Worm (Caenorhabditis elegans): ENCODE data around the gene adr-2.

The adr-2 gene

ce11 chrIII:7181822-7182221 lies 50.9 kb downstream of the adr-2 start, which contains the start of gene epg-4 (continued):
- peak; percentile 76 for TF ChIP-seq ama-1 (optimal IDR thresholded peaks at IDR 0.05)
- no peak for TF ChIP-seq ceh-82 (tag; optimal IDR thresholded peaks at IDR 0.05)
- no peak for TF ChIP-seq F26F4.8 (GFP tag; conservative IDR thresholded peaks at IDR 0.05)
- TF ChIP-seq mep-1 (tag; optimal IDR thresholded peaks at IDR 0.05), result peak; percentile 63
- TF ChIP-seq ceh-20 (GFP tag; IDR thresholded peaks at IDR 0.05), result no peak
- TF ChIP-seq D1046.2 (GFP tag; IDR thresholded peaks at IDR 0.05), result no peak
- no peak for TF ChIP-seq aha-1 (tag)
- TF ChIP-seq dmd-9 (GFP tag; IDR thresholded peaks at IDR 0.05), result no peak
- no peak for TF ChIP-seq gei-8 (GFP tag; optimal IDR thresholded peaks at IDR 0.05)
- no peak for TF ChIP-seq snpc-1.2 (GFP tag; IDR thresholded peaks at IDR 0.05)
- no peak for TF ChIP-seq sdz-12 (GFP tag; optimal IDR thresholded peaks at IDR 0.05)
- TF ChIP-seq dmd-6 (GFP tag; IDR thresholded peaks at IDR 0.05), result no peak
- TF ChIP-seq nhr-6 (tag; optimal IDR thresholded peaks at IDR 0.05), result no peak
- no peak for TF ChIP-seq dmd-8 (GFP tag; IDR thresholded peaks at IDR 0.05)
- TF ChIP-seq R02D3.7 (tag; optimal IDR thresholded peaks at IDR 0.05), result no peak
- TF ChIP-seq lin-38 (GFP tag; IDR thresholded peaks at IDR 0.05), result peak; percentile 75
- TF ChIP-seq madf-9 (GFP tag; conservative IDR thresholded peaks at IDR 0.05), result no peak
- no peak for TF ChIP-seq daf-12 (tag; optimal IDR thresholded peaks at IDR 0.05)
- no peak for TF ChIP-seq mdl-1 (tag; optimal IDR thresholded peaks at IDR 0.05)
- no peak for TF ChIP-seq nhr-41 (GFP tag; IDR thresholded peaks at IDR 0.05)
- peak in 1 of 2 experiments; percentile 52 for TF ChIP-seq hif-1 (tag; optimal IDR thresholded peaks at IDR 0.05)
- TF ChIP-seq unc-62 (GFP tag; optimal IDR thresholded peaks at IDR 0.05 in 1 of 2), result no peak
- TF ChIP-seq unc-62 (tag; optimal IDR thresholded peaks at IDR 0.05), result no peak
- TF ChIP-seq F49E8.2 (tag; optimal IDR thresholded peaks at IDR 0.05; ENCODE audit: borderline replicate concordance), result no peak
- TF ChIP-seq nhr-76 (tag; optimal IDR thresholded peaks at IDR 0.05), result no peak
- no peak for TF ChIP-seq nhr-25 (tag; optimal IDR thresholded peaks at IDR 0.05; ENCODE audit: borderline replicate concordance, insufficient read depth)
- no peak for TF ChIP-seq Y5F2A.4 (GFP tag; optimal IDR thresholded peaks at IDR 0.05)
- TF ChIP-seq egl-27 (tag; optimal IDR thresholded peaks at IDR 0.05), result no peak
- peak; percentile 14 for TF ChIP-seq nhr-111 (GFP tag; optimal IDR thresholded peaks at IDR 0.05)
- peak; percentile 63; the same call in 1 of the 2 replicates for TF ChIP-seq pha-4 (GFP tag; IDR thresholded peaks at IDR 0.05)
- TF ChIP-seq pha-4 (tag; optimal IDR thresholded peaks at IDR 0.05), result peak; percentile 31
- TF ChIP-seq nhr-42 (GFP tag; IDR thresholded peaks at IDR 0.05), result no peak
- TF ChIP-seq tag-97 (GFP tag; IDR thresholded peaks at IDR 0.05), result no peak
- TF ChIP-seq lim-7 (GFP tag; IDR thresholded peaks at IDR 0.05), result 0 out of 2 replicates have a peak, but pooled peaks have one; percentile 3
- TF ChIP-seq mdt-29 (GFP tag; IDR thresholded peaks at IDR 0.05), result no peak
- no peak for TF ChIP-seq daf-19 (GFP tag; conservative IDR thresholded peaks at IDR 0.05)
- peak; percentile 96 for TF ChIP-seq hlh-30 (tag; optimal IDR thresholded peaks at IDR 0.05; ENCODE audit: insufficient read depth)
- TF ChIP-seq mes-2 (tag; optimal IDR thresholded peaks at IDR 0.05; ENCODE audit: poor library complexity, severe bottlenecking), result peak; percentile 66
- TF ChIP-seq nhr-10 (tag; optimal IDR thresholded peaks at IDR 0.05), result no peak
- no peak for TF ChIP-seq T26A8.4 (GFP tag; IDR thresholded peaks at IDR 0.05)
- no peak for TF ChIP-seq set-16 (GFP tag; IDR thresholded peaks at IDR 0.05)
- TF ChIP-seq nhr-11 (tag; optimal IDR thresholded peaks at IDR 0.05), result no peak
- TF ChIP-seq nhr-77 (tag; optimal IDR thresholded peaks at IDR 0.05), result peak; percentile 80
- peak; percentile 65; the same call in 1 of the 2 replicates for TF ChIP-seq hmg-1.1 (GFP tag; IDR thresholded peaks at IDR 0.05)
- TF ChIP-seq zip-11 (GFP tag; IDR thresholded peaks at IDR 0.05), result no peak
- no peak for TF ChIP-seq spr-3 (GFP tag; optimal IDR thresholded peaks at IDR 0.05)
- TF ChIP-seq dpl-1 (GFP tag; optimal IDR thresholded peaks at IDR 0.05), result peak; percentile 41
- TF ChIP-seq rbr-2 (tag; optimal IDR thresholded peaks at IDR 0.05), result no peak
- TF ChIP-seq cey-2 (tag; optimal IDR thresholded peaks at IDR 0.05; ENCODE audit: borderline replicate concordance, insufficient read depth), result no peak
- TF ChIP-seq F10B5.3 (tag; optimal IDR thresholded peaks at IDR 0.05), result no peak
- TF ChIP-seq saeg-2 (GFP tag; IDR thresholded peaks at IDR 0.05), result no peak
- no peak for TF ChIP-seq Y105C5A.15 (GFP tag; IDR thresholded peaks at IDR 0.05)

Measured in whole organism, L4 larva.